Worm (Caenorhabditis elegans): Measurements from ENCODE around the gene glrx-22.

- TF ChIP-seq zag-1 (tag; optimal IDR thresholded peaks at IDR 0.05) (no peak), nhr-76 (tag; optimal IDR thresholded peaks at IDR 0.05) (no peak), nhr-25 (tag; optimal IDR thresholded peaks at IDR 0.05) (no peak), nhr-11 (tag; optimal IDR thresholded peaks at IDR 0.05) (no peak), fkh-10 (GFP tag; optimal IDR thresholded peaks at IDR 0.05) (no peak)
Measured at ce11 chrIV:8233268-8233667, 32.2 kb upstream of the glrx-22 start.
